Worm (Caenorhabditis elegans) whole organism, late embryonic: ENCODE measurements around the gene F53F8.4.

Experiments used
- C08G9.2 ChIP-seq: sonication (generic microtip); optimal IDR thresholded peaks from 2 replicates; lab custom pipeline; 2016; ENCODE audit warnings: mild to moderate bottlenecking, missing genetic modification characterization, moderate library complexity, missing compliant biosample characterization
- C38D4.7 ChIP-seq: fragments of 200-800 bp; sonication (Bioruptor generic); optimal IDR thresholded peaks from 2 replicates; lab custom pipeline; 2018; ENCODE audit warnings: mild to moderate bottlenecking, missing genetic modification characterization, moderate library complexity, missing compliant biosample characterization
- K02D7.2 ChIP-seq: sonication (generic microtip); optimal IDR thresholded peaks from 2 replicates; lab custom pipeline; 2017; ENCODE audit warnings: mild to moderate bottlenecking, missing genetic modification characterization, missing compliant biosample characterization
- K09A11.1 ChIP-seq: sonication (generic microtip); optimal IDR thresholded peaks from 2 replicates; lab custom pipeline; 2017; ENCODE audit warnings: antibody characterized with exemption, mild to moderate bottlenecking, missing genetic modification characterization, missing compliant biosample characterization; ENCODE audit not compliant: insufficient read depth
- T23F11.4 ChIP-seq: fragments of 200-800 bp; sonication (Bioruptor generic); optimal IDR thresholded peaks from 2 replicates; lab custom pipeline; 2018; ENCODE audit warnings: mild to moderate bottlenecking, missing genetic modification characterization, missing compliant biosample characterization
- ahr-1 ChIP-seq: sonication (generic microtip); optimal IDR thresholded peaks from 2 replicates; lab custom pipeline; 2016; ENCODE audit warnings: missing genetic modification characterization, missing compliant biosample characterization
- ama-1 ChIP-seq: fragments of 150-350 bp; optimal IDR thresholded peaks from 2 replicates; lab custom pipeline; 2014
- ceh-14 ChIP-seq: sonication (generic microtip); optimal IDR thresholded peaks from 2 replicates; lab custom pipeline; 2016; ENCODE audit warnings: missing genotype, missing genetic modification characterization, missing compliant biosample characterization
- ceh-18 ChIP-seq: sonication (generic microtip); optimal IDR thresholded peaks from 2 replicates; lab custom pipeline; 2016; ENCODE audit warnings: missing genetic modification characterization, missing compliant biosample characterization
- ceh-19 ChIP-seq: fragments of 200-800 bp; sonication (Bioruptor generic); optimal IDR thresholded peaks from 2 replicates; lab custom pipeline; 2018; ENCODE audit warnings: mild to moderate bottlenecking, missing genetic modification characterization, missing compliant biosample characterization
- ceh-2 ChIP-seq: sonication (generic microtip); optimal IDR thresholded peaks from 2 replicates; lab custom pipeline; 2016; ENCODE audit warnings: missing genotype, missing genetic modification characterization, missing compliant biosample characterization
- ceh-22 ChIP-seq: sonication (generic microtip); optimal IDR thresholded peaks from 2 replicates; lab custom pipeline; 2017; ENCODE audit warnings: missing biosample characterization, missing genetic modification characterization
- ceh-24 ChIP-seq: sonication (generic microtip); optimal IDR thresholded peaks from 2 replicates; lab custom pipeline; 2016; ENCODE audit warnings: mild to moderate bottlenecking, missing genetic modification characterization, missing compliant biosample characterization
- ceh-30 ChIP-seq: fragments of 150-350 bp; optimal IDR thresholded peaks from 2 replicates; lab custom pipeline; 2014; ENCODE audit warnings: missing biosample characterization, missing genetic modification characterization
- ceh-31 ChIP-seq: sonication (generic microtip); optimal IDR thresholded peaks from 2 replicates; lab custom pipeline; 2016; ENCODE audit warnings: missing genetic modification characterization, missing compliant biosample characterization
- ceh-34 ChIP-seq: sonication (generic microtip); optimal IDR thresholded peaks from 2 replicates; lab custom pipeline; 2016; ENCODE audit warnings: mild to moderate bottlenecking, missing genetic modification characterization, missing compliant biosample characterization
- ceh-45 ChIP-seq: fragments of 200-800 bp; sonication (Bioruptor generic); IDR thresholded peaks from 2 replicates; pipeline ENCODE4 v1.3.6; 2022; ENCODE audit warnings: missing genetic modification reagents, missing genetic modification characterization, missing compliant biosample characterization
- ceh-48 ChIP-seq: sonication (generic microtip); optimal IDR thresholded peaks from 2 replicates; lab custom pipeline; 2016; ENCODE audit warnings: missing genetic modification characterization, inconsistent platforms, missing compliant biosample characterization
- dmd-4 ChIP-seq: sonication (generic microtip); optimal IDR thresholded peaks from 2 replicates; lab custom pipeline; 2016; ENCODE audit warnings: borderline replicate concordance, missing genetic modification characterization, missing compliant biosample characterization
- dve-1 ChIP-seq: sonication (generic microtip); optimal IDR thresholded peaks from 2 replicates; lab custom pipeline; 2017; ENCODE audit warnings: antibody characterized with exemption, mild to moderate bottlenecking, missing genetic modification characterization, missing compliant biosample characterization
- elt-2 ChIP-seq: sonication (generic microtip); optimal IDR thresholded peaks from 2 replicates; lab custom pipeline; 2016; ENCODE audit warnings: missing genetic modification reagents, missing genetic modification characterization, missing compliant biosample characterization
- ets-4 ChIP-seq: sonication (generic microtip); optimal IDR thresholded peaks from 2 replicates; lab custom pipeline; 2016; ENCODE audit warnings: missing genetic modification characterization, missing compliant biosample characterization
- eyg-1 ChIP-seq: sonication (generic microtip); optimal IDR thresholded peaks from 2 replicates; lab custom pipeline; 2016; ENCODE audit warnings: missing genotype, missing genetic modification characterization, missing compliant biosample characterization
- fax-1 ChIP-seq: sonication (generic microtip); optimal IDR thresholded peaks from 2 replicates; lab custom pipeline; 2016; ENCODE audit warnings: missing genotype, missing genetic modification characterization, missing compliant biosample characterization
- fkh-10 ChIP-seq: fragments of 150-350 bp; optimal IDR thresholded peaks from 2 replicates; lab custom pipeline; 2014; ENCODE audit warnings: missing biosample characterization, missing genetic modification reagents, missing genetic modification characterization
- fkh-6 ChIP-seq: sonication (generic microtip); optimal IDR thresholded peaks from 2 replicates; lab custom pipeline; 2016; ENCODE audit warnings: missing genetic modification characterization, missing compliant biosample characterization
- gmeb-2 ChIP-seq: sonication (generic microtip); optimal IDR thresholded peaks from 2 replicates; lab custom pipeline; 2016; ENCODE audit warnings: missing genetic modification characterization, inconsistent platforms, missing compliant biosample characterization
- hlh-30 ChIP-seq: sonication (generic microtip); optimal IDR thresholded peaks from 2 replicates; lab custom pipeline; 2017; ENCODE audit warnings: antibody characterized with exemption, missing genetic modification characterization, missing compliant biosample characterization; ENCODE audit not compliant: insufficient read depth
- hlh-6 ChIP-seq: sonication (generic microtip); optimal IDR thresholded peaks from 2 replicates; lab custom pipeline; 2016; ENCODE audit warnings: missing genotype, missing genetic modification characterization, missing compliant biosample characterization
- lim-6 ChIP-seq: sonication (generic microtip); optimal IDR thresholded peaks from 2 replicates; lab custom pipeline; 2016; ENCODE audit warnings: missing genetic modification characterization, missing compliant biosample characterization
- madf-2 ChIP-seq: sonication (generic microtip); optimal IDR thresholded peaks from 2 replicates; lab custom pipeline; 2017; ENCODE audit warnings: missing genetic modification characterization, missing compliant biosample characterization
- mec-3 ChIP-seq: sonication (generic microtip); optimal IDR thresholded peaks from 2 replicates; lab custom pipeline; 2016; ENCODE audit warnings: borderline replicate concordance, missing genetic modification characterization, missing compliant biosample characterization
- nfya-1 ChIP-seq: sonication (generic microtip); optimal IDR thresholded peaks from 2 replicates; lab custom pipeline; 2017; ENCODE audit warnings: missing genetic modification characterization, mild to moderate bottlenecking, missing compliant biosample characterization, antibody characterized with exemption, moderate library complexity
- nhr-232 ChIP-seq: sonication (generic microtip); optimal IDR thresholded peaks from 2 replicates; lab custom pipeline; 2016; ENCODE audit warnings: missing genetic modification characterization, missing compliant biosample characterization
- npax-4 ChIP-seq: sonication (generic microtip); optimal IDR thresholded peaks from 2 replicates; lab custom pipeline; 2016; ENCODE audit warnings: missing genetic modification characterization, missing compliant biosample characterization
- odd-2 ChIP-seq: sonication (generic microtip); optimal IDR thresholded peaks from 2 replicates; lab custom pipeline; 2017; ENCODE audit warnings: antibody characterized with exemption, mild to moderate bottlenecking, missing genetic modification characterization, missing compliant biosample characterization
- pag-3 ChIP-seq: sonication (generic microtip); optimal IDR thresholded peaks from 2 replicates; lab custom pipeline; 2016; ENCODE audit warnings: missing compliant biosample characterization, missing genetic modification characterization, borderline replicate concordance
- pat-9 ChIP-seq: fragments of 200-800 bp; sonication (Bioruptor generic); optimal IDR thresholded peaks from 2 replicates; lab custom pipeline; 2018; ENCODE audit warnings: mild to moderate bottlenecking, missing genetic modification characterization, moderate library complexity, missing compliant biosample characterization
- pax-1 ChIP-seq: fragments of 150-350 bp; optimal IDR thresholded peaks from 2 replicates; lab custom pipeline; 2014; ENCODE audit warnings: missing biosample characterization, missing genetic modification characterization
- pha-4 ChIP-seq: fragments of 150-350 bp; optimal IDR thresholded peaks from 2 replicates; lab custom pipeline; 2018; ENCODE audit warnings: missing biosample characterization, missing genetic modification reagents, missing genetic modification characterization
- pqm-1 ChIP-seq: sonication (generic microtip); optimal IDR thresholded peaks from 2 replicates; lab custom pipeline; 2016; ENCODE audit warnings: missing genetic modification characterization, missing compliant biosample characterization
- ref-2 ChIP-seq: sonication (generic microtip); optimal IDR thresholded peaks from 2 replicates; lab custom pipeline; 2016; ENCODE audit warnings: missing genetic modification characterization, missing compliant biosample characterization
- rnt-1 ChIP-seq: sonication (generic microtip); optimal IDR thresholded peaks from 2 replicates; lab custom pipeline; 2016; ENCODE audit warnings: missing genetic modification characterization, missing compliant biosample characterization
- sox-4 ChIP-seq: sonication (generic microtip); optimal IDR thresholded peaks from 2 replicates; lab custom pipeline; 2017; ENCODE audit warnings: mild to moderate bottlenecking, missing genetic modification characterization, inconsistent platforms, missing compliant biosample characterization
- syd-9 ChIP-seq: sonication (generic microtip); optimal IDR thresholded peaks from 2 replicates; lab custom pipeline; 2016; ENCODE audit warnings: mild to moderate bottlenecking, missing genetic modification characterization, moderate library complexity, missing compliant biosample characterization
- tbx-2 ChIP-seq: sonication (generic microtip); optimal IDR thresholded peaks from 2 replicates; lab custom pipeline; 2016; ENCODE audit warnings: missing genetic modification characterization, missing compliant biosample characterization
- tbx-7 ChIP-seq: sonication (generic microtip); optimal IDR thresholded peaks from 2 replicates; lab custom pipeline; 2016; ENCODE audit warnings: missing genotype, missing genetic modification characterization, missing compliant biosample characterization
- ttx-3 ChIP-seq: sonication (generic microtip); optimal IDR thresholded peaks from 2 replicates; lab custom pipeline; 2016; ENCODE audit warnings: missing genetic modification reagents, missing genetic modification characterization, missing compliant biosample characterization
- unc-3 ChIP-seq, 2 experiments: fragments of 200-800 bp in 1 of 2; sonication (Bioruptor generic) in 1 of 2; sonication (generic microtip) in 1 of 2; conservative IDR thresholded peaks in 1 of 2; optimal IDR thresholded peaks in 1 of 2; 2 replicates each; pipeline versions ENCODE4 v1.3.6 to Lab custom; 2016 to 2022; ENCODE audit warnings: missing compliant biosample characterization in 2 of 2, missing genetic modification characterization in 2 of 2, missing genetic modification reagents in 1 of 2
- unc-55 ChIP-seq: sonication (generic microtip); optimal IDR thresholded peaks from 2 replicates; lab custom pipeline; 2017; ENCODE audit warnings: missing biosample characterization, missing genetic modification reagents, missing genetic modification characterization
- unc-86 ChIP-seq: sonication (generic microtip); optimal IDR thresholded peaks from 2 replicates; lab custom pipeline; 2016; ENCODE audit warnings: missing genetic modification characterization, missing compliant biosample characterization
- zip-5 ChIP-seq: sonication (generic microtip); optimal IDR thresholded peaks from 2 replicates; lab custom pipeline; 2016; ENCODE audit warnings: missing genetic modification characterization, missing compliant biosample characterization
- ztf-16 ChIP-seq: sonication (generic microtip); optimal IDR thresholded peaks from 2 replicates; lab custom pipeline; 2017; ENCODE audit warnings: missing genetic modification characterization, missing compliant biosample characterization

F53F8.4 gene

DNA sequence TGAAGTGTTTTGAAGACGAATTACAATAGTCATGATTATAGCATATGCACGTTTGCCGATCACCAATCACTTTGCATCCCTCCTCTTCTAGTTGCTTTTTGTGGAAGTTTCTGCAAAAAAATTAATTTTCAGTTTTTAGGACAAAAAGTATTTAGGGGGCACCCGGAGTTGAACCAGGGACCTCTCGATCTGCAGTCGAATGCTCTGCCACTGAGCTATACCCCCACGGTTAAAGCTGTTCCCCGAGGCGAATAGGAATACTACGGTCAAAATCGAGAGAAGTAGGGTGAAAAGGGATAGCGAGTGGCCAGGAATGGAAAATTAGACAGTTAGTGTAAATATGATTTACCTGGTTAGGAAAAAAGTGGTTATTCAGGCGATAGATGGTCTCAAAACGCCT, 2.5 kb upstream of the F53F8.4 start:
- TF ChIP-seq nfya-1: no peak
- peak; percentile 15 for TF ChIP-seq ceh-31 (tag; lab: Kevin White, UChicago)
- TF ChIP-seq ahr-1 (tag; lab: Kevin White, UChicago): no peak
- TF ChIP-seq ref-2 (tag; lab: Kevin White, UChicago): peak; percentile 42
- TF ChIP-seq fkh-10 (GFP tag; lab: Kevin White, UChicago): no peak
- TF ChIP-seq C38D4.7: peak; percentile 58
- TF ChIP-seq ceh-24 (tag; lab: Kevin White, UChicago): no peak
- TF ChIP-seq dve-1: peak; percentile 29
- peak; percentile 28 for TF ChIP-seq nhr-232
- no peak for TF ChIP-seq pha-4 (tag; lab: Kevin White, UChicago)
- TF ChIP-seq ceh-30: no peak
- no peak for TF ChIP-seq T23F11.4 (GFP tag; lab: Kevin White, UChicago)
- no peak for TF ChIP-seq unc-55 (GFP tag; lab: Kevin White, UChicago)
- TF ChIP-seq ceh-14: no peak
- no peak for TF ChIP-seq ztf-16 (tag; lab: Kevin White, UChicago)
- TF ChIP-seq ama-1: no peak
- peak; percentile 39 for TF ChIP-seq mec-3
- 0 out of 2 replicates have a peak, but pooled peaks have one; percentile 46 for TF ChIP-seq ceh-45
- peak; percentile 65 for TF ChIP-seq elt-2
- peak; percentile 3 for TF ChIP-seq zip-5 (tag; lab: Kevin White, UChicago)
- no peak for TF ChIP-seq rnt-1 (tag; lab: Kevin White, UChicago)
- TF ChIP-seq fax-1 (tag; lab: Kevin White, UChicago): peak; percentile 37
- TF ChIP-seq madf-2 (tag; lab: Kevin White, UChicago): peak; percentile 29
- peak; percentile 15 for TF ChIP-seq ceh-48 (tag; lab: Kevin White, UChicago)
- TF ChIP-seq ets-4 (tag; lab: Kevin White, UChicago): no peak
- TF ChIP-seq pag-3 (tag; lab: Kevin White, UChicago): no peak
- TF ChIP-seq eyg-1: no peak
- no peak for TF ChIP-seq lim-6 (tag; lab: Kevin White, UChicago)
- peak; percentile 45 for TF ChIP-seq tbx-2 (tag; lab: Kevin White, UChicago)
- peak; percentile 13 for TF ChIP-seq ceh-18 (tag; lab: Kevin White, UChicago)
- TF ChIP-seq K02D7.2 (tag; lab: Kevin White, UChicago): peak; percentile 7
- peak; percentile 9 for TF ChIP-seq npax-4 (tag; lab: Kevin White, UChicago)
- no peak for TF ChIP-seq tbx-7 (tag; lab: Kevin White, UChicago)
- no peak for TF ChIP-seq dmd-4 (tag; lab: Kevin White, UChicago)
- TF ChIP-seq ceh-19 (GFP tag; lab: Kevin White, UChicago): peak; percentile 59
- peak; percentile 38 for TF ChIP-seq sox-4 (tag; lab: Kevin White, UChicago)
- TF ChIP-seq pat-9 (tag; lab: Kevin White, UChicago): peak; percentile 52
- TF ChIP-seq gmeb-2 (tag; lab: Kevin White, UChicago): peak; percentile 57
- peak; percentile 23 for TF ChIP-seq syd-9 (tag; lab: Kevin White, UChicago)
- peak; percentile 3 for TF ChIP-seq K09A11.1 (tag; lab: Kevin White, UChicago)
- TF ChIP-seq unc-86: no peak
- TF ChIP-seq pax-1 (tag; lab: Kevin White, UChicago): no peak
- TF ChIP-seq pqm-1 (tag; lab: Kevin White, UChicago): no peak
- peak; percentile 5 for TF ChIP-seq fkh-6 (tag; lab: Kevin White, UChicago)
- no peak for TF ChIP-seq unc-3 (GFP tag; conservative IDR thresholded peaks at IDR 0.05; lab: Robert Waterston, UW)
- TF ChIP-seq unc-3 (tag; optimal IDR thresholded peaks at IDR 0.05; lab: Kevin White, UChicago): no peak
- peak; percentile 14 for TF ChIP-seq ceh-34 (tag; lab: Kevin White, UChicago)
- peak; percentile 62 for TF ChIP-seq hlh-6
- TF ChIP-seq ttx-3: no peak
- TF ChIP-seq ceh-2 (tag; lab: Kevin White, UChicago): peak; percentile 18
- peak; percentile 28 for TF ChIP-seq C08G9.2 (tag; lab: Kevin White, UChicago)
- TF ChIP-seq odd-2 (tag; lab: Kevin White, UChicago): no peak
- no peak for TF ChIP-seq hlh-30 (tag; lab: Kevin White, UChicago)
- no peak for TF ChIP-seq ceh-22 (tag; lab: Kevin White, UChicago)
